Fruit fly (Drosophila melanogaster) whole organism, embryonic: ENCODE measurements around the gene Pi4KIIalpha.

Source experiments
- CG10462 ChIP-seq: fragments of 200-800 bp; sonication (Bioruptor generic); optimal IDR thresholded peaks from 2 replicates; lab custom pipeline; 2016; ENCODE audit warnings: missing biosample characterization, missing genetic modification characterization
- CG11093 ChIP-seq: fragments of 200-800 bp; sonication (Bioruptor generic); IDR thresholded peaks from 3 replicates; pipeline ENCODE4 v1.3.6; 2022; ENCODE audit warnings: missing biosample characterization, missing genetic modification characterization
- CG11398 ChIP-seq: fragments of 200-800 bp; sonication (Bioruptor generic); optimal IDR thresholded peaks from 2 replicates; lab custom pipeline; 2016; ENCODE audit warnings: missing biosample characterization, missing genetic modification characterization
- CG14050 ChIP-seq: fragments of 200-800 bp; sonication (Bioruptor generic); IDR thresholded peaks from 3 replicates; pipeline ENCODE4 v1.3.6; 2022; ENCODE audit warnings: missing biosample characterization, missing genetic modification characterization
- CG14441 ChIP-seq: fragments of 200-800 bp; sonication (Bioruptor generic); IDR thresholded peaks from 2 replicates; pipeline ENCODE4 v1.3.6; 2022; ENCODE audit warnings: missing biosample characterization, missing genetic modification characterization
- CG14667 ChIP-seq: fragments of 200-800 bp; sonication (Bioruptor generic); IDR thresholded peaks from 2 replicates; pipeline ENCODE4 v1.3.6; 2022; ENCODE audit warnings: missing biosample characterization, missing genetic modification characterization
- CG15514 ChIP-seq: fragments of 200-800 bp; sonication (Bioruptor generic); optimal IDR thresholded peaks from 3 replicates; lab custom pipeline; 2017; ENCODE audit warnings: missing biosample characterization, missing genetic modification characterization, mild to moderate bottlenecking, moderate library complexity, missing genetic modification reagents
- CG1602 ChIP-seq: fragments of 200-800 bp; sonication (Bioruptor generic); optimal IDR thresholded peaks from 3 replicates; lab custom pipeline; 2016; ENCODE audit warnings: missing biosample characterization, missing genetic modification characterization
- CG2199 ChIP-seq: fragments of 200-800 bp; sonication (Bioruptor generic); IDR thresholded peaks from 3 replicates; pipeline ENCODE4 v1.3.6; 2022; ENCODE audit warnings: missing biosample characterization, missing genetic modification characterization
- CG31441 ChIP-seq: fragments of 200-800 bp; sonication (Bioruptor generic); IDR thresholded peaks from 2 replicates; pipeline ENCODE4 v1.3.6; 2022; ENCODE audit warnings: missing biosample characterization, missing genetic modification characterization
- CG8359 ChIP-seq: fragments of 200-800 bp; sonication (Bioruptor generic); optimal IDR thresholded peaks from 2 replicates; lab custom pipeline; 2017; ENCODE audit warnings: missing biosample characterization, mild to moderate bottlenecking, missing genetic modification characterization, borderline replicate concordance
- CG9215 ChIP-seq: fragments of 200-800 bp; sonication (Bioruptor generic); IDR thresholded peaks from 2 replicates; pipeline ENCODE4 v1.3.6; 2022; ENCODE audit warnings: missing biosample characterization, missing genetic modification characterization
- Chrac-16 ChIP-seq: fragments of 200-800 bp; sonication (Bioruptor generic); optimal IDR thresholded peaks from 3 replicates; lab custom pipeline; 2016; ENCODE audit warnings: missing biosample characterization, missing genetic modification characterization
- D ChIP-seq, 2 experiments: fragments of 200-800 bp in 1 of 2; fragments of >200 bp in 1 of 2; sonication (Bioruptor generic) in 1 of 2; optimal IDR thresholded peaks; 2 replicates in 1 of 2; 3 replicates in 1 of 2; lab custom pipeline; 2017; ENCODE audit warnings: mild to moderate bottlenecking in 1 of 2, missing biosample characterization in 1 of 2, missing genetic modification characterization in 1 of 2, missing genetic modification reagents in 1 of 2
- Dbx ChIP-seq: fragments of 200-800 bp; sonication (Bioruptor generic); IDR thresholded peaks from 3 replicates; pipeline ENCODE4 v1.3.6; 2022; ENCODE audit warnings: missing biosample characterization, missing genetic modification characterization
- Dfd ChIP-seq, 2 experiments: fragments of >200 bp; optimal IDR thresholded peaks; 2 replicates each; lab custom pipeline; 2017; ENCODE audit warnings: missing biosample characterization in 2 of 2, missing genetic modification characterization in 2 of 2
- Doc3 ChIP-seq: fragments of 200-800 bp; sonication (Bioruptor generic); IDR thresholded peaks from 3 replicates; pipeline ENCODE4 v1.3.6; 2022; ENCODE audit warnings: missing biosample characterization, missing genetic modification characterization; ENCODE audit not compliant: partially characterized antibody
- Dp ChIP-seq: fragments of 200-800 bp; sonication (Bioruptor generic); optimal IDR thresholded peaks from 2 replicates; lab custom pipeline; 2018; ENCODE audit warnings: missing biosample characterization, mild to moderate bottlenecking, missing genetic modification characterization, moderate library complexity
- Drgx ChIP-seq: fragments of 200-800 bp; sonication (Bioruptor generic); IDR thresholded peaks from 2 replicates; pipeline ENCODE4 v1.3.6; 2022; ENCODE audit warnings: missing biosample characterization, missing genetic modification characterization
- HLHmδ ChIP-seq: fragments of 200-800 bp; sonication (Bioruptor generic); optimal IDR thresholded peaks from 2 replicates; lab custom pipeline; 2018; ENCODE audit warnings: missing biosample characterization, mild to moderate bottlenecking, missing genetic modification characterization, moderate library complexity
- HmgZ ChIP-seq: fragments of 200-800 bp; sonication (Bioruptor generic); optimal IDR thresholded peaks from 2 replicates; lab custom pipeline; 2018; ENCODE audit warnings: missing biosample characterization, mild to moderate bottlenecking, missing genetic modification characterization
- Hmx ChIP-seq: fragments of 200-800 bp; sonication (Bioruptor generic); optimal IDR thresholded peaks from 2 replicates; lab custom pipeline; 2016; ENCODE audit warnings: missing biosample characterization, missing genetic modification characterization
- Kr ChIP-seq: fragments of 200-800 bp; sonication (Bioruptor generic); optimal IDR thresholded peaks from 2 replicates; lab custom pipeline; 2017; ENCODE audit warnings: missing biosample characterization, mild to moderate bottlenecking, missing genetic modification characterization
- Med ChIP-seq: fragments of 200-800 bp; sonication (Bioruptor generic); peaks from one replicate; lab custom pipeline; 2016; ENCODE audit warnings: missing biosample characterization, missing genetic modification characterization, mild to moderate bottlenecking, inconsistent platforms, moderate library complexity
- NFAT ChIP-seq: fragments of 200-800 bp; sonication (Bioruptor generic); IDR thresholded peaks from 2 replicates; pipeline ENCODE4 v1.3.6; 2022; ENCODE audit warnings: missing biosample characterization, missing genetic modification characterization
- Oaz ChIP-seq: fragments of 200-800 bp; sonication (Bioruptor generic); IDR thresholded peaks from 2 replicates; pipeline ENCODE4 v1.3.6; 2022; ENCODE audit warnings: missing biosample characterization, missing genetic modification characterization
- Scr ChIP-seq: fragments of 200-800 bp; sonication (Bioruptor generic); IDR thresholded peaks from 2 replicates; pipeline ENCODE4 v1.3.6; 2022; ENCODE audit warnings: missing biosample characterization, missing genetic modification characterization; ENCODE audit not compliant: partially characterized antibody
- Sry-δ ChIP-seq: fragments of 200-800 bp; sonication (Bioruptor generic); optimal IDR thresholded peaks from 2 replicates; lab custom pipeline; 2016; ENCODE audit warnings: missing biosample characterization, missing genetic modification characterization
- Vsx1 ChIP-seq: fragments of 200-800 bp; sonication (Bioruptor generic); optimal IDR thresholded peaks from 2 replicates; lab custom pipeline; 2017; ENCODE audit warnings: missing biosample characterization, mild to moderate bottlenecking, missing genetic modification characterization, missing genetic modification reagents
- al ChIP-seq: fragments of 200-800 bp; sonication (Bioruptor generic); IDR thresholded peaks from 2 replicates; pipeline ENCODE4 v1.3.6; 2022; ENCODE audit warnings: missing biosample characterization, missing genetic modification characterization
- aop ChIP-seq: fragments of 200-800 bp; sonication (Bioruptor generic); IDR thresholded peaks from 2 replicates; pipeline ENCODE4 v1.3.6; 2022; ENCODE audit warnings: missing biosample characterization, missing genetic modification characterization
- az2 ChIP-seq: fragments of 200-800 bp; sonication (Bioruptor generic); optimal IDR thresholded peaks from 3 replicates; lab custom pipeline; 2016; ENCODE audit warnings: missing biosample characterization, missing genetic modification characterization
- bbx ChIP-seq: fragments of 200-800 bp; sonication (Bioruptor generic); IDR thresholded peaks from 2 replicates; pipeline ENCODE4 v1.3.6; 2022; ENCODE audit warnings: missing biosample characterization, missing genetic modification characterization; ENCODE audit not compliant: partially characterized antibody
- br ChIP-seq: fragments of >200 bp; optimal IDR thresholded peaks from 2 replicates; lab custom pipeline; 2017
- dan ChIP-seq: fragments of 200-800 bp; sonication (Bioruptor generic); IDR thresholded peaks from 2 replicates; pipeline ENCODE4 v1.3.6; 2022; ENCODE audit warnings: missing biosample characterization, missing genetic modification characterization
- ewg ChIP-seq: fragments of 200-800 bp; sonication (Bioruptor generic); optimal IDR thresholded peaks from 3 replicates; lab custom pipeline; 2017; ENCODE audit warnings: mild to moderate bottlenecking, missing biosample characterization, missing genetic modification reagents, missing genetic modification characterization
- grau ChIP-seq: fragments of 200-800 bp; optimal IDR thresholded peaks from 3 replicates; lab custom pipeline; 2019; ENCODE audit warnings: missing biosample characterization, mild to moderate bottlenecking, missing genetic modification characterization, moderate library complexity
- gsb ChIP-seq: fragments of 200-800 bp; sonication (Bioruptor generic); IDR thresholded peaks from 2 replicates; pipeline ENCODE4 v1.3.6; 2022; ENCODE audit warnings: missing biosample characterization, missing genetic modification characterization
- gt ChIP-seq: fragments of 200-800 bp; sonication (Bioruptor generic); IDR thresholded peaks from 2 replicates; pipeline ENCODE4 v1.3.6; 2022; ENCODE audit warnings: missing biosample characterization, missing genetic modification characterization
- ham ChIP-seq: fragments of 200-800 bp; sonication (Bioruptor generic); IDR thresholded peaks from 2 replicates; pipeline ENCODE4 v1.3.6; 2022; ENCODE audit warnings: missing biosample characterization, missing genetic modification characterization
- hbn ChIP-seq: fragments of 200-800 bp; sonication (Bioruptor generic); IDR thresholded peaks from 2 replicates; pipeline ENCODE4 v1.3.6; 2022; ENCODE audit warnings: missing biosample characterization, missing genetic modification characterization; ENCODE audit not compliant: partially characterized antibody
- inv ChIP-seq: fragments of 200-800 bp; sonication (Bioruptor generic); IDR thresholded peaks from 2 replicates; pipeline ENCODE4 v1.3.6; 2022; ENCODE audit warnings: missing biosample characterization, missing genetic modification characterization; ENCODE audit not compliant: partially characterized antibody
- jing ChIP-seq: fragments of 200-800 bp; sonication (Bioruptor generic); optimal IDR thresholded peaks from 2 replicates; lab custom pipeline; 2018; ENCODE audit warnings: missing biosample characterization, mild to moderate bottlenecking, missing genetic modification characterization
- knrl ChIP-seq: fragments of 200-800 bp; sonication (Bioruptor generic); IDR thresholded peaks from 3 replicates; pipeline ENCODE4 v1.3.6; 2022; ENCODE audit warnings: missing biosample characterization, missing genetic modification characterization; ENCODE audit not compliant: partially characterized antibody
- nmo ChIP-seq: fragments of 200-800 bp; sonication (Bioruptor generic); optimal IDR thresholded peaks from 2 replicates; lab custom pipeline; 2018; ENCODE audit warnings: missing biosample characterization, mild to moderate bottlenecking, missing genetic modification characterization, moderate library complexity
- ro ChIP-seq: fragments of 200-800 bp; sonication (Bioruptor generic); IDR thresholded peaks from 2 replicates; pipeline ENCODE4 v1.3.6; 2022; ENCODE audit warnings: missing biosample characterization, missing genetic modification characterization
- sim ChIP-seq: fragments of 200-800 bp; sonication (Bioruptor generic); IDR thresholded peaks from 2 replicates; pipeline ENCODE4 v1.3.6; 2022; ENCODE audit warnings: missing biosample characterization, missing genetic modification characterization
- tgo ChIP-seq: fragments of 200-800 bp; sonication (Bioruptor generic); IDR thresholded peaks from 3 replicates; pipeline ENCODE4 v1.3.6; 2022; ENCODE audit warnings: missing biosample characterization, missing genetic modification characterization
- tna ChIP-seq: fragments of 200-800 bp; sonication (Bioruptor generic); IDR thresholded peaks from 2 replicates; pipeline ENCODE4 v1.3.6; 2022; ENCODE audit warnings: missing biosample characterization, missing genetic modification characterization; ENCODE audit not compliant: partially characterized antibody
- trem ChIP-seq: fragments of 200-800 bp; optimal IDR thresholded peaks from 3 replicates; lab custom pipeline; 2019; ENCODE audit warnings: missing biosample characterization, mild to moderate bottlenecking, missing genetic modification characterization, moderate library complexity
- wor ChIP-seq: fragments of 200-800 bp; sonication (Bioruptor generic); IDR thresholded peaks from 2 replicates; pipeline ENCODE4 v1.3.6; 2022; ENCODE audit warnings: missing biosample characterization, missing genetic modification characterization

The Pi4KIIalpha gene

DNA sequence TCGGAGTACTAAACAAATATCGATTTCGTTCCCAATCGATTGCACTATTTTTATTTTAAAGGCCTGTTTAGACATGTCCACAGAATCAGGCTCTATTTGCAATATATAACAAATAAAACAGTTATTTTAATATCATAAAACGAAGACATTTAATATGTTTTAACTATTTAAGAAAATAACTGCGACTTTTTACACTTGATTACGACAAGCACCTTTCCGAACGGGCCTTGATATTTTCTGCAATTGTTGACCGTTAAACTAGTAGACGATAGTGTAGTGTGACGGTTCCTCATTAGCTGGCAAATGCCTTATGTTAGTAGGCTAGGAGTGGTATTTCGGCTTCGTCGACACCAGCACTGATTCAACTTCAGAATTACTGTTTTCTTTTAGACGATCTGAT lies 5.1 kb upstream of the Pi4KIIalpha start, which contains the start of the genes CG2931 and Rheb (continued):
- TF ChIP-seq ham (GFP tag; lab: Robert Waterston, UW) (no peak), CG31441 (GFP tag; lab: Robert Waterston, UW) (peak; percentile 61), Drgx (GFP tag; lab: Robert Waterston, UW) (no peak), knrl (GFP tag; lab: Robert Waterston, UW) (peak; percentile 84), CG14050 (GFP tag; lab: Robert Waterston, UW) (no peak), gsb (no peak), HmgZ (tag; lab: Kevin White, UChicago) (peak; percentile 72), NFAT (GFP tag; lab: Robert Waterston, UW) (no peak), wor (no peak), gt (GFP tag; lab: Robert Waterston, UW) (no peak), nmo (GFP tag; lab: Kevin White, UChicago) (peak; percentile 84), al (GFP tag; lab: Robert Waterston, UW) (peak; percentile 45; the same call in 1 of the 2 replicates), CG11398 (GFP tag; lab: Kevin White, UChicago) (no peak), CG2199 (GFP tag; lab: Robert Waterston, UW) (0 out of 3 replicates have a peak, but pooled peaks have one; percentile 12), Doc3 (GFP tag; lab: Robert Waterston, UW) (peak; percentile 79), CG14441 (peak; percentile 79), CG14667 (peak; percentile 56), Dbx (peak; percentile 73; the same call in 2 of the 3 replicates), Scr (GFP tag; lab: Robert Waterston, UW) (peak; percentile 85), Sry-δ (peak; percentile 80), CG8359 (GFP tag; lab: Kevin White, UChicago) (no peak), grau (tag; lab: Kevin White, UChicago) (peak; percentile 67), Dp (GFP tag; lab: Kevin White, UChicago) (peak; percentile 35), Kr (no peak), Hmx (GFP tag; lab: Kevin White, UChicago) (peak; percentile 48), D (optimal IDR thresholded peaks at IDR 0.05; lab: Kevin White, UChicago) (no peak), D (GFP tag; optimal IDR thresholded peaks at IDR 0.05; lab: Kevin White, UChicago) (no peak), Med (GFP tag; lab: Kevin White, UChicago) (peak; percentile 92), jing (GFP tag; lab: Kevin White, UChicago) (no peak), inv (GFP tag; lab: Robert Waterston, UW) (peak; percentile 68), hbn (GFP tag; lab: Robert Waterston, UW) (peak; percentile 73), dan (no peak), tgo (GFP tag; lab: Robert Waterston, UW) (peak; percentile 67), sim (GFP tag; lab: Robert Waterston, UW) (no peak), CG15514 (GFP tag; lab: Kevin White, UChicago) (peak; percentile 81), br (no peak), CG1602 (GFP tag; lab: Kevin White, UChicago) (peak; percentile 68), Chrac-16 (GFP tag; lab: Kevin White, UChicago) (peak; percentile 67), CG10462 (GFP tag; lab: Kevin White, UChicago) (peak; percentile 86), trem (tag; lab: Kevin White, UChicago) (peak; percentile 89), aop (GFP tag; lab: Robert Waterston, UW) (no peak), bbx (GFP tag; lab: Robert Waterston, UW) (peak; percentile 69), HLHmδ (GFP tag; lab: Kevin White, UChicago) (no peak), az2 (GFP tag; lab: Kevin White, UChicago) (peak; percentile 72), Vsx1 (no peak), ro (no peak), tna (GFP tag; lab: Robert Waterston, UW) (peak; percentile 64), CG11093 (no peak), ewg (GFP tag; lab: Kevin White, UChicago) (peak; percentile 45), Oaz (GFP tag; lab: Robert Waterston, UW) (peak; percentile 49; the same call in 1 of the 2 replicates), CG9215 (GFP tag; lab: Robert Waterston, UW) (peak; percentile 52), Dfd (GFP tag; optimal IDR thresholded peaks at IDR 0.05; lab: Kevin White, UChicago) (no peak)
